Fruit fly (Drosophila melanogaster): ENCODE measurements around the gene clumsy.

clumsy gene

DNA sequence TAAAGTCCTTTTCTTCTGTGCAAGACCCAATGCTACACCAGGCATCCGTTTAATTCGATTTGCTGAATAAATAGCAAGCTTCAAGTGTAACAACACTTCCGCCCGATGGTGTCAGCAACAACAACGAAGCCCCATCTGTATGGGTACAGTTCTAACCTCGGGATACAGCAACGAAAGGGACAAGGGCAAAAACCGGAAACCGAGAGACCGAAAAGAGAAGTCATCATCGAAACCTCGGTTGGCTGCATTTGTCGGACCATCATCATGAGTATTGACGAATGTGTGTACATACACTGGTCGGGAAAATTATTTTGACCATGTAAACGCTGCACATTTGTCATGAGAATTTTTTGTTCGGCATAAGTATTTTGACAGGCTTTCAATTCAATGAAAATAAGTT is 42.6 kb downstream of the clumsy start:
- TF ChIP-seq Dif (GFP tag; optimal IDR thresholded peaks at IDR 0.05; ENCODE audit: partially characterized antibody), result peak; percentile 57
- peak; percentile 39 for TF ChIP-seq Vsx2 (GFP tag; optimal IDR thresholded peaks at IDR 0.05; ENCODE audit: partially characterized antibody)
- TF ChIP-seq sv (GFP tag; optimal IDR thresholded peaks at IDR 0.05), result no peak

DNA sequence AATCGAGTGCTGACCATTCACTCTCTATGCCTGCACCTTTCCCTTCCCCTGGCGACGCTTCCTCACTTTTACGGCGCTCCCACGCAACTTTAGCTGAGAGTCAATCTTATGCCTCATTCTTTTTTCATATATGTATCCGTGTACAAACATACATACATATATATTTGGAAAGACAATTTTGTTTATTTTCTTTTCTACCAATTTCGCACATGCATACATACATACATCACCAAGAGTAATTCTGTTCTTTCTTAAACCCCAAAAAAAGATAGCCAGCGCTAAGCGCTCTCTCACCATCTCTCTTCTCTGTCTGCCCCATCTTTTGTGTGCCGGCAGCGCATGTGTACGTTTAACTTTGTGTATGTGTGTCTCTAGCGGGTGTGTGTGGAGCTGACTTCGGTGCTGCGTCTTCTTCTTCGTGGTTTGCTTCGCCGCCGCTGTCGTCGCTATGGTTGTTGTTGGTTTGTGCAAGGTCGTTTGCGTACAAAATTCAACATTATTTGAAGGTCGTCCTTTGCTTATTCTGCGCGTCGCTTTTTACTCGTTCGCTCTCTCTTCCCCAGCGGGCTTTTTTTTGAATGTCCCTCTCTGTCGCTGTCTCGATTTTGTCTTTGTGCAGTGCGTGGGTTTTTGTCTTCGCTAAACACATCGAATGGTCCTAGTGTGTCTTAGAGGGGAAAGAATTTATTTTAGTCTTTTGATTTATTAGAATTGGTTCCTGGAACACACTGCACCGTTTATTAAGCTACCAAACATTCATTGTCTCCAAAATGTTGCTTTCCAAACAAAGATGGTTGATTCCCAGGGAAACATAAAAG is 44.4 kb downstream of the clumsy start:
- TF ChIP-seq Mio (GFP tag; optimal IDR thresholded peaks at IDR 0.05), result peak; percentile 75
- peak; percentile 2 for TF ChIP-seq Hnf4 (GFP tag; optimal IDR thresholded peaks at IDR 0.05)
- TF ChIP-seq brk (GFP tag; optimal IDR thresholded peaks at IDR 0.05), result peak; percentile 58
- TF ChIP-seq usp (GFP tag; optimal IDR thresholded peaks at IDR 0.05), result no peak
- TF ChIP-seq Vsx2 (GFP tag; optimal IDR thresholded peaks at IDR 0.05; ENCODE audit: partially characterized antibody), result peak; percentile 45
- TF ChIP-seq Dfd (GFP tag; optimal IDR thresholded peaks at IDR 0.05), result no peak
- TF ChIP-seq rgr (GFP tag; optimal IDR thresholded peaks at IDR 0.05), result peak; percentile 6
- peak; percentile 25 for TF ChIP-seq jim (GFP tag; optimal IDR thresholded peaks at IDR 0.05)
- TF ChIP-seq dmrt93B (GFP tag; optimal IDR thresholded peaks at IDR 0.05), result no peak
- peak; percentile 77 for TF ChIP-seq sage (GFP tag; optimal IDR thresholded peaks at IDR 0.05)
- TF ChIP-seq Hr83 (GFP tag; optimal IDR thresholded peaks at IDR 0.05; ENCODE audit: poor library complexity, severe bottlenecking), result peak; percentile 79
- TF ChIP-seq N (GFP tag; optimal IDR thresholded peaks at IDR 0.05), result no peak
- peak; percentile 9 for TF ChIP-seq fru (GFP tag; optimal IDR thresholded peaks at IDR 0.05)
- peak; percentile 82 for TF ChIP-seq Dif (GFP tag; optimal IDR thresholded peaks at IDR 0.05; ENCODE audit: partially characterized antibody)
- no peak for TF ChIP-seq GATAd (GFP tag; optimal IDR thresholded peaks at IDR 0.05)
- TF ChIP-seq psq (GFP tag; optimal IDR thresholded peaks at IDR 0.05), result peak; percentile 97
- peak in 1 of 2 experiments; percentile 83 for TF ChIP-seq foxo (GFP tag; optimal IDR thresholded peaks at IDR 0.05)
- no peak for TF ChIP-seq CG9705 (GFP tag; optimal IDR thresholded peaks at IDR 0.05)
- no peak for TF ChIP-seq Myc (optimal IDR thresholded peaks at IDR 0.05)
- TF ChIP-seq Sp1 (GFP tag; optimal IDR thresholded peaks at IDR 0.05), result no peak
- peak; percentile 70 for TF ChIP-seq Jra (GFP tag; optimal IDR thresholded peaks at IDR 0.05)
- no peak for TF ChIP-seq dsf (GFP tag; optimal IDR thresholded peaks at IDR 0.05; ENCODE audit: borderline replicate concordance)
- TF ChIP-seq lola (GFP tag; optimal IDR thresholded peaks at IDR 0.05), result no peak
- peak; percentile 38 for TF ChIP-seq h (GFP tag; optimal IDR thresholded peaks at IDR 0.05)
- peak; percentile 14 for TF ChIP-seq woc (GFP tag; optimal IDR thresholded peaks at IDR 0.05)
- peak; percentile 11 for TF ChIP-seq CG32264 (GFP tag; optimal IDR thresholded peaks at IDR 0.05)
- TF ChIP-seq ey (GFP tag; optimal IDR thresholded peaks at IDR 0.05), result no peak
- peak; percentile 15 for TF ChIP-seq br (GFP tag; optimal IDR thresholded peaks at IDR 0.05)
- peak; percentile 23 for TF ChIP-seq Rel (GFP tag; optimal IDR thresholded peaks at IDR 0.05)
- peak; percentile 51 for TF ChIP-seq Rel (tag; optimal IDR thresholded peaks at IDR 0.05)
- TF ChIP-seq pan (optimal IDR thresholded peaks at IDR 0.05), result no peak
- peak; percentile 77 to 80 for TF ChIP-seq dl (GFP tag; optimal IDR thresholded peaks at IDR 0.05; ENCODE audit: insufficient read depth in 1 of 2, partially characterized antibody in 2 of 2)
- peak; percentile 85 for TF ChIP-seq CrebA (GFP tag; optimal IDR thresholded peaks at IDR 0.05; ENCODE audit: borderline replicate concordance)
- no peak for TF ChIP-seq sv (GFP tag; optimal IDR thresholded peaks at IDR 0.05)
- peak; percentile 59 for TF ChIP-seq tai (GFP tag; optimal IDR thresholded peaks at IDR 0.05)
- TF ChIP-seq HLH106 (tag; optimal IDR thresholded peaks at IDR 0.05), result no peak
- no peak for TF ChIP-seq Abd-B (GFP tag; optimal IDR thresholded peaks at IDR 0.05)
- peak; percentile 17 for TF ChIP-seq Hr78 (GFP tag; optimal IDR thresholded peaks at IDR 0.05)
- TF ChIP-seq OdsH (GFP tag; optimal IDR thresholded peaks at IDR 0.05), result peak; percentile 9

All from whole organism, wandering third instar larva.